Worm (Caenorhabditis elegans): ENCODE measurements around the gene ttr-16.
A peak's percentile ranks its signal among the peaks of the same experiment; 100 is the strongest.

ttr-16 gene

ce11 chrIV:11063962-11064361, at the start of gene ttr-16:
ttr-16 (minus strand) TSS chrIV:11064137.
- TF ChIP-seq nhr-76 (tag; optimal IDR thresholded peaks at IDR 0.05) (no peak), nhr-2 (tag; optimal IDR thresholded peaks at IDR 0.05) (no peak), unc-62 (GFP tag; optimal IDR thresholded peaks at IDR 0.05) (peak; percentile 80), mab-5 (tag; optimal IDR thresholded peaks at IDR 0.05) (no peak), tbx-8 (GFP tag; optimal IDR thresholded peaks at IDR 0.05) (no peak), nhr-28 (tag; optimal IDR thresholded peaks at IDR 0.05) (no peak), unc-120 (tag; optimal IDR thresholded peaks at IDR 0.05; ENCODE audit: poor library complexity, severe bottlenecking) (peak; percentile 59), sem-2 (GFP tag; optimal IDR thresholded peaks at IDR 0.05) (no peak), lin-32 (GFP tag; optimal IDR thresholded peaks at IDR 0.05) (no peak), hlh-1 (tag; optimal IDR thresholded peaks at IDR 0.05) (peak; percentile 97)

- TF ChIP-seq nhr-28 (tag; optimal IDR thresholded peaks at IDR 0.05) (no peak), zip-8 (tag; optimal IDR thresholded peaks at IDR 0.05) (no peak), flh-1 (GFP tag; optimal IDR thresholded peaks at IDR 0.05) (no peak), ceh-43 (GFP tag; optimal IDR thresholded peaks at IDR 0.05) (no peak), unc-39 (tag; optimal IDR thresholded peaks at IDR 0.05) (no peak), elt-3 (tag; optimal IDR thresholded peaks at IDR 0.05) (no peak), lsy-2 (tag; optimal IDR thresholded peaks at IDR 0.05) (no peak)
These were observed 48.7 kb upstream of the ttr-16 start, which contains the start of gene clc-9 for ce11 chrIV:11112641-11113040. clc-9 (plus strand) TSS chrIV:11112941.

- TF ChIP-seq snpc-4 (tag; optimal IDR thresholded peaks at IDR 0.05) (no peak), hlh-1 (tag; optimal IDR thresholded peaks at IDR 0.05) (peak; percentile 75)
These were observed 48.0 kb upstream of the ttr-16 start for ce11 chrIV:11111898-11112297.

- TF ChIP-seq pha-4 (tag; optimal IDR thresholded peaks at IDR 0.05) (peak; percentile 41), M03D4.4 (tag; optimal IDR thresholded peaks at IDR 0.05) (no peak), ceh-43 (GFP tag; optimal IDR thresholded peaks at IDR 0.05) (no peak), nhr-237 (tag; optimal IDR thresholded peaks at IDR 0.05) (peak; percentile 33), nhr-12 (tag; optimal IDR thresholded peaks at IDR 0.05) (no peak), cnd-1 (tag; optimal IDR thresholded peaks at IDR 0.05) (no peak), sptf-1 (tag; optimal IDR thresholded peaks at IDR 0.05) (no peak), unc-62 (GFP tag; optimal IDR thresholded peaks at IDR 0.05) (no peak), mls-2 (tag; optimal IDR thresholded peaks at IDR 0.05) (no peak), ceh-39 (tag; optimal IDR thresholded peaks at IDR 0.05) (peak; percentile 10), bed-3 (GFP tag; optimal IDR thresholded peaks at IDR 0.05) (no peak), sem-2 (GFP tag; optimal IDR thresholded peaks at IDR 0.05) (no peak), lin-32 (GFP tag; optimal IDR thresholded peaks at IDR 0.05) (no peak), ham-2 (GFP tag; optimal IDR thresholded peaks at IDR 0.05) (no peak), blmp-1 (tag; optimal IDR thresholded peaks at IDR 0.05) (no peak), lsy-2 (tag; optimal IDR thresholded peaks at IDR 0.05) (peak; percentile 76), hlh-1 (tag; optimal IDR thresholded peaks at IDR 0.05) (peak; percentile 37), ces-1 (GFP tag; optimal IDR thresholded peaks at IDR 0.05) (peak; percentile 82), lin-13 (tag; optimal IDR thresholded peaks at IDR 0.05) (peak; percentile 58), zip-8 (tag; optimal IDR thresholded peaks at IDR 0.05) (no peak), nhr-2 (tag; optimal IDR thresholded peaks at IDR 0.05) (no peak), tbx-8 (GFP tag; optimal IDR thresholded peaks at IDR 0.05) (no peak), mep-1 (tag; optimal IDR thresholded peaks at IDR 0.05) (peak; percentile 41), ztf-11 (tag; optimal IDR thresholded peaks at IDR 0.05) (no peak), unc-39 (tag; optimal IDR thresholded peaks at IDR 0.05) (no peak), drap-1 (GFP tag; optimal IDR thresholded peaks at IDR 0.05) (no peak), elt-1 (tag; optimal IDR thresholded peaks at IDR 0.05; ENCODE audit: borderline replicate concordance, insufficient read depth) (no peak)
These were observed 47.2 kb upstream of the ttr-16 start, which contains the start of gene rps-5 for ce11 chrIV:11110995-11111619. rps-5 (minus strand) TSS chrIV:11111045.

Data from whole organism, mixed stage, embryonic.